Worm (Caenorhabditis elegans) whole organism, L4/young adult: Measurements from ENCODE around the gene T05C12.15.

Experiments
- W03F9.2 ChIP-seq: fragments of 150-350 bp; optimal IDR thresholded peaks from 2 replicates; lab custom pipeline; 2014; ENCODE audit warnings: missing biosample characterization, missing genetic modification characterization
- dao-5 ChIP-seq: sonication (generic microtip); optimal IDR thresholded peaks from 2 replicates; lab custom pipeline; 2016; ENCODE audit warnings: missing genotype, missing genetic modification characterization, moderate library complexity, missing compliant biosample characterization
- him-1 ChIP-seq: sonication (generic microtip); optimal IDR thresholded peaks from 2 replicates; lab custom pipeline; 2016; ENCODE audit warnings: missing genotype, missing genetic modification reagents, missing genetic modification characterization, missing compliant biosample characterization

DNA sequence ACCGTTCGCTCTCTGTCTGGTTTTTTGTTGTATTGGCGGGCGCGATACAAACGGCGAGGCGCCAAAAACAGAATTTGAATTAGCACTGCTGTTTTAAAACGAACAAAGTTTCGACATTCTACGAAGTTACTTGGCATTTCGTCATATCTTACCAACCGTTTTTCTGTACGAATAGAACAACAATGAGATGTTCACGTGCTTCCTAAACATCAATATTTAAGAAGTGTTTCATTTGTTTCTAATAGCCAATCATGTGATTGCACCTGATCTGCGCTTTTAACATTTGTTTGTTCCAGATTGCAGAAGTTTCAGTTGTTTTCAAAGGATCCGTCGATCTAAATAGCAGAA is 40.4 kb upstream of the T05C12.15 start:
- TF ChIP-seq him-1 (tag; lab: Kevin White, UChicago) (no peak), dao-5 (no peak), W03F9.2 (no peak)
